Fruit fly (Drosophila melanogaster) whole organism, embryonic: Measurements from ENCODE around the gene Hip14.

Experiments used
- CG10267 ChIP-seq: fragments of 200-800 bp; sonication (Bioruptor generic); optimal IDR thresholded peaks from 2 replicates; lab custom pipeline; 2018; ENCODE audit warnings: missing biosample characterization, mild to moderate bottlenecking, missing genetic modification characterization, moderate library complexity
- CG11093 ChIP-seq: fragments of 200-800 bp; sonication (Bioruptor generic); IDR thresholded peaks from 3 replicates; pipeline ENCODE4 v1.3.6; 2022; ENCODE audit warnings: missing biosample characterization, missing genetic modification characterization
- CG11696 ChIP-seq: fragments of 200-800 bp; sonication (Bioruptor generic); IDR thresholded peaks from 2 replicates; pipeline ENCODE4 v1.3.6; 2022; ENCODE audit warnings: missing biosample characterization, missing genetic modification characterization
- CG12104 ChIP-seq: fragments of 200-800 bp; sonication (Bioruptor generic); optimal IDR thresholded peaks from 3 replicates; lab custom pipeline; 2016; ENCODE audit warnings: missing biosample characterization, missing genetic modification characterization
- CG12391 ChIP-seq: fragments of 200-800 bp; sonication (Bioruptor generic); optimal IDR thresholded peaks from 3 replicates; lab custom pipeline; 2018; ENCODE audit warnings: missing biosample characterization, mild to moderate bottlenecking, missing genetic modification characterization, moderate library complexity
- CG13287 ChIP-seq: fragments of 200-800 bp; sonication (Bioruptor generic); IDR thresholded peaks from 2 replicates; pipeline ENCODE4 v1.3.6; 2022; ENCODE audit warnings: missing biosample characterization, missing genetic modification characterization; ENCODE audit not compliant: partially characterized antibody
- CG14050 ChIP-seq: fragments of 200-800 bp; sonication (Bioruptor generic); IDR thresholded peaks from 3 replicates; pipeline ENCODE4 v1.3.6; 2022; ENCODE audit warnings: missing biosample characterization, missing genetic modification characterization
- CG15011 ChIP-seq: fragments of 200-800 bp; sonication (Bioruptor generic); optimal IDR thresholded peaks from 3 replicates; lab custom pipeline; 2018; ENCODE audit warnings: missing biosample characterization, mild to moderate bottlenecking, missing genetic modification characterization
- CG15479 ChIP-seq: fragments of 200-800 bp; sonication (Bioruptor generic); optimal IDR thresholded peaks from 3 replicates; lab custom pipeline; 2019; ENCODE audit warnings: missing biosample characterization, mild to moderate bottlenecking, missing genetic modification characterization, moderate library complexity
- CG17361 ChIP-seq: fragments of 200-800 bp; sonication (Bioruptor generic); IDR thresholded peaks from 3 replicates; pipeline ENCODE4 v1.3.6; 2022; ENCODE audit warnings: missing biosample characterization, missing genetic modification characterization
- CG17612 ChIP-seq: fragments of 200-800 bp; sonication (Bioruptor generic); IDR thresholded peaks from 2 replicates; pipeline ENCODE4 v1.3.6; 2022; ENCODE audit warnings: missing biosample characterization, missing genetic modification characterization
- CG18262 ChIP-seq: fragments of 200-800 bp; optimal IDR thresholded peaks from 3 replicates; lab custom pipeline; 2019; ENCODE audit warnings: missing biosample characterization, mild to moderate bottlenecking, missing genetic modification characterization, moderate library complexity
- CG1832 ChIP-seq: fragments of 200-800 bp; sonication (Bioruptor generic); optimal IDR thresholded peaks from 2 replicates; lab custom pipeline; 2017; ENCODE audit warnings: missing biosample characterization, mild to moderate bottlenecking, missing genetic modification characterization, inconsistent platforms
- CG18619 ChIP-seq: fragments of 200-800 bp; sonication (Bioruptor generic); optimal IDR thresholded peaks from 3 replicates; lab custom pipeline; 2017; ENCODE audit warnings: missing biosample characterization, mild to moderate bottlenecking, missing genetic modification characterization
- CG31441 ChIP-seq: fragments of 200-800 bp; sonication (Bioruptor generic); IDR thresholded peaks from 2 replicates; pipeline ENCODE4 v1.3.6; 2022; ENCODE audit warnings: missing biosample characterization, missing genetic modification characterization
- CG3726 ChIP-seq: fragments of 200-800 bp; sonication (Bioruptor generic); IDR thresholded peaks from 3 replicates; pipeline ENCODE4, ENCODE4 v1.3.6; 2022; ENCODE audit warnings: missing biosample characterization, missing genetic modification characterization
- CG4820 ChIP-seq: fragments of 200-800 bp; sonication (Bioruptor generic); optimal IDR thresholded peaks from 3 replicates; lab custom pipeline; 2016; ENCODE audit warnings: missing biosample characterization, missing genetic modification characterization
- CG7372 ChIP-seq: fragments of 200-800 bp; sonication (Bioruptor generic); IDR thresholded peaks from 2 replicates; pipeline ENCODE4 v1.3.6; 2022; ENCODE audit warnings: missing biosample characterization, missing genetic modification characterization
- CG7928 ChIP-seq: fragments of 200-800 bp; sonication (Bioruptor generic); optimal IDR thresholded peaks from 2 replicates; lab custom pipeline; 2017; ENCODE audit warnings: missing biosample characterization, mild to moderate bottlenecking, missing genetic modification characterization
- CG8281 ChIP-seq: fragments of 200-800 bp; sonication (Bioruptor generic); optimal IDR thresholded peaks from 2 replicates; lab custom pipeline; 2018; ENCODE audit warnings: missing biosample characterization, mild to moderate bottlenecking, missing genetic modification characterization, moderate library complexity
- CG9215 ChIP-seq: fragments of 200-800 bp; sonication (Bioruptor generic); IDR thresholded peaks from 2 replicates; pipeline ENCODE4 v1.3.6; 2022; ENCODE audit warnings: missing biosample characterization, missing genetic modification characterization
- CoRest ChIP-seq: fragments of 200-800 bp; sonication (Bioruptor generic); optimal IDR thresholded peaks from 3 replicates; lab custom pipeline; 2018; ENCODE audit warnings: missing biosample characterization, mild to moderate bottlenecking, missing genetic modification characterization, moderate library complexity
- Dbx ChIP-seq: fragments of 200-800 bp; sonication (Bioruptor generic); IDR thresholded peaks from 3 replicates; pipeline ENCODE4 v1.3.6; 2022; ENCODE audit warnings: missing biosample characterization, missing genetic modification characterization
- Ets65A ChIP-seq: fragments of 200-800 bp; sonication (Bioruptor generic); peaks from one replicate; lab custom pipeline; 2016; ENCODE audit warnings: missing biosample characterization, missing genetic modification characterization
- Gug ChIP-seq: fragments of 200-800 bp; sonication (Bioruptor generic); IDR thresholded peaks from 4 replicates; pipeline ENCODE4 v1.3.6; 2022; ENCODE audit warnings: missing biosample characterization, missing genetic modification characterization
- H15 ChIP-seq: fragments of 200-800 bp; sonication (Bioruptor generic); IDR thresholded peaks from 3 replicates; pipeline ENCODE4 v1.3.6; 2022; ENCODE audit warnings: missing biosample characterization, missing genetic modification characterization
- H2.0 ChIP-seq: fragments of 200-800 bp; sonication (Bioruptor generic); IDR thresholded peaks from 2 replicates; pipeline ENCODE4 v1.3.6; 2022; ENCODE audit warnings: missing biosample characterization, missing genetic modification characterization
- Hey ChIP-seq: fragments of 200-800 bp; sonication (Bioruptor generic); optimal IDR thresholded peaks from 3 replicates; lab custom pipeline; 2018; ENCODE audit warnings: missing biosample characterization, mild to moderate bottlenecking, missing genetic modification characterization
- HmgD ChIP-seq: fragments of 200-800 bp; sonication (Bioruptor generic); optimal IDR thresholded peaks from 3 replicates; lab custom pipeline; 2016; ENCODE audit warnings: missing biosample characterization, missing genetic modification characterization
- NC2α ChIP-seq: fragments of 200-800 bp; sonication (Bioruptor generic); optimal IDR thresholded peaks from 2 replicates; lab custom pipeline; 2016; ENCODE audit warnings: missing biosample characterization, missing genetic modification characterization
- NFAT ChIP-seq: fragments of 200-800 bp; sonication (Bioruptor generic); IDR thresholded peaks from 2 replicates; pipeline ENCODE4 v1.3.6; 2022; ENCODE audit warnings: missing biosample characterization, missing genetic modification characterization
- Neu2 ChIP-seq: fragments of 200-800 bp; sonication (Bioruptor generic); optimal IDR thresholded peaks from 3 replicates; lab custom pipeline; 2016; ENCODE audit warnings: missing biosample characterization, missing genetic modification characterization, borderline replicate concordance
- Sox102F ChIP-seq: fragments of 200-800 bp; sonication (Bioruptor generic); optimal IDR thresholded peaks from 2 replicates; lab custom pipeline; 2018; ENCODE audit warnings: missing biosample characterization, mild to moderate bottlenecking, missing genetic modification characterization, moderate library complexity
- Vsx1 ChIP-seq: fragments of 200-800 bp; sonication (Bioruptor generic); optimal IDR thresholded peaks from 2 replicates; lab custom pipeline; 2017; ENCODE audit warnings: missing biosample characterization, mild to moderate bottlenecking, missing genetic modification characterization, missing genetic modification reagents
- aop ChIP-seq: fragments of 200-800 bp; sonication (Bioruptor generic); IDR thresholded peaks from 2 replicates; pipeline ENCODE4 v1.3.6; 2022; ENCODE audit warnings: missing biosample characterization, missing genetic modification characterization
- chinmo ChIP-seq: fragments of 200-800 bp; sonication (Bioruptor generic); IDR thresholded peaks from 4 replicates; pipeline ENCODE4 v1.3.6; 2022; ENCODE audit warnings: missing biosample characterization, missing genetic modification characterization; ENCODE audit not compliant: partially characterized antibody
- danr ChIP-seq: fragments of 200-800 bp; sonication (Bioruptor generic); IDR thresholded peaks from 2 replicates; pipeline ENCODE4 v1.3.6; 2022; ENCODE audit warnings: missing biosample characterization, missing genetic modification characterization
- gem ChIP-seq: fragments of 200-800 bp; sonication (Bioruptor generic); optimal IDR thresholded peaks from 2 replicates; lab custom pipeline; 2019; ENCODE audit warnings: missing biosample characterization, mild to moderate bottlenecking, missing genetic modification characterization, moderate library complexity
- grn ChIP-seq: fragments of 200-800 bp; sonication (Bioruptor generic); optimal IDR thresholded peaks from 3 replicates; lab custom pipeline; 2017; ENCODE audit warnings: missing biosample characterization, missing genetic modification characterization
- h ChIP-seq: fragments of >200 bp; optimal IDR thresholded peaks from 2 replicates; lab custom pipeline; 2017
- ken ChIP-seq: fragments of 200-800 bp; sonication (Bioruptor generic); IDR thresholded peaks from 3 replicates; pipeline ENCODE4 v1.3.6; 2022; ENCODE audit warnings: missing biosample characterization, missing genetic modification characterization
- sc ChIP-seq, 3 experiments: fragments of >200 bp in 2 of 3; fragments of 200-800 bp in 1 of 3; sonication (Bioruptor generic) in 1 of 3; optimal IDR thresholded peaks; 2 replicates in 2 of 3; 3 replicates in 1 of 3; lab custom pipeline; 2017; ENCODE audit warnings: mild to moderate bottlenecking in 1 of 3, missing biosample characterization in 1 of 3, missing genetic modification characterization in 1 of 3, missing genetic modification reagents in 1 of 3
- slou ChIP-seq: fragments of 200-800 bp; sonication (Bioruptor generic); optimal IDR thresholded peaks from 3 replicates; lab custom pipeline; 2016; ENCODE audit warnings: missing biosample characterization, missing genetic modification characterization
- so ChIP-seq: fragments of 200-800 bp; sonication (Bioruptor generic); IDR thresholded peaks from 3 replicates; pipeline ENCODE4 v1.3.6; 2022; ENCODE audit warnings: missing biosample characterization, missing genetic modification characterization
- sqz ChIP-seq: fragments of 200-800 bp; sonication (Bioruptor generic); optimal IDR thresholded peaks from 3 replicates; lab custom pipeline; 2018; ENCODE audit warnings: missing biosample characterization, mild to moderate bottlenecking, missing genetic modification characterization
- sr ChIP-seq: fragments of 200-800 bp; sonication (Bioruptor generic); IDR thresholded peaks from 3 replicates; pipeline ENCODE4 v1.3.6; 2022; ENCODE audit warnings: missing biosample characterization, missing genetic modification characterization
- tll ChIP-seq, 2 experiments: fragments of 200-800 bp in 1 of 2; fragments of >200 bp in 1 of 2; sonication (Bioruptor generic) in 1 of 2; optimal IDR thresholded peaks; 2 replicates each; lab custom pipeline; 2017 to 2019; ENCODE audit warnings: missing biosample characterization in 2 of 2, missing genetic modification characterization in 2 of 2, mild to moderate bottlenecking in 1 of 2, moderate library complexity in 1 of 2
- unc-4 ChIP-seq: fragments of 200-800 bp; sonication (Bioruptor generic); IDR thresholded peaks from 2 replicates; pipeline ENCODE4 v1.3.6; 2022; ENCODE audit warnings: missing biosample characterization, missing genetic modification characterization; ENCODE audit not compliant: partially characterized antibody
- wdn ChIP-seq: fragments of 200-800 bp; sonication (Bioruptor generic); IDR thresholded peaks from 2 replicates; pipeline ENCODE4 v1.3.6; 2022; ENCODE audit warnings: missing biosample characterization, missing genetic modification characterization

Gene Hip14

DNA sequence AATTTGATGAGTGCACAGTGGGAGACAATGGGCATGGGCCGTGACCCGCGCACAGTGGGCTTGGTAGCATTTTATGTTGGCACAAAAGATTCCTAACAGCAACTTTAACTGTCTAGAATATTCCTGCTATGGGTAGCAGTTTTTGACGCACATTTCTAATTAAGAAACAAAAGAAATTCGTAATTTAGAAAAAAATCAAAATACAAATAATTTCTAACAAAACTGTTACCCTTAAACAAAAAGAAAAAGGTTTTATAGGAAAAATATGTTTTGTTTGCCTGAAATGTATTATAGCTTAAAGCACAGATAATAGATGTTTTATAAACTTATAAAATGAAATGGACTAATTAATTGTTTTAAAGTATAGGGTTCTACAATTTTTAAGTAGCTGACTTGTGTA, 28.9 kb downstream of the Hip14 start (continued):
- TF ChIP-seq CG14050 (GFP tag; lab: Robert Waterston, UW), result no peak
- TF ChIP-seq NC2α (GFP tag; lab: Kevin White, UChicago), result no peak
- TF ChIP-seq H15 (GFP tag; lab: Robert Waterston, UW), result no peak
- TF ChIP-seq CoRest (tag; lab: Kevin White, UChicago), result no peak
- TF ChIP-seq CG18262 (tag; lab: Kevin White, UChicago), result peak; percentile 54
- no peak for TF ChIP-seq CG11696 (GFP tag; lab: Robert Waterston, UW)
- TF ChIP-seq CG31441 (GFP tag; lab: Robert Waterston, UW), result 0 out of 2 replicates have a peak, but pooled peaks have one; percentile 16
- no peak for TF ChIP-seq Sox102F (GFP tag; lab: Kevin White, UChicago)
- 0 out of 4 replicates have a peak, but pooled peaks have one; percentile 12 for TF ChIP-seq Gug (GFP tag; lab: Robert Waterston, UW)
- no peak for TF ChIP-seq unc-4 (GFP tag; lab: Robert Waterston, UW)
- TF ChIP-seq gem, result peak; percentile 16
- no peak for TF ChIP-seq HmgD (GFP tag; lab: Kevin White, UChicago)
- no peak for TF ChIP-seq Dbx
- no peak for TF ChIP-seq CG7928 (GFP tag; lab: Kevin White, UChicago)
- no peak for TF ChIP-seq ken
- no peak for TF ChIP-seq Neu2 (GFP tag; lab: Kevin White, UChicago)
- peak; percentile 14 for TF ChIP-seq CG12391 (tag; lab: Kevin White, UChicago)
- TF ChIP-seq NFAT, result no peak
- no peak for TF ChIP-seq CG13287 (GFP tag; lab: Robert Waterston, UW)
- TF ChIP-seq Vsx1 (GFP tag; lab: Kevin White, UChicago), result no peak
- TF ChIP-seq Hey (tag; lab: Kevin White, UChicago), result no peak
- TF ChIP-seq CG17361 (GFP tag; lab: Robert Waterston, UW), result peak; percentile 70; the same call in 2 of the 3 replicates
- no peak for TF ChIP-seq sc (optimal IDR thresholded peaks at IDR 0.05; lab: Kevin White, UChicago)
- TF ChIP-seq sc (GFP tag; optimal IDR thresholded peaks at IDR 0.05; lab: Kevin White, UChicago), result no peak
- TF ChIP-seq CG18619 (GFP tag; lab: Kevin White, UChicago), result no peak
- TF ChIP-seq CG11093 (GFP tag; lab: Robert Waterston, UW), result no peak
- peak; percentile 46 for TF ChIP-seq CG10267
- TF ChIP-seq CG17612 (GFP tag; lab: Robert Waterston, UW), result no peak
- TF ChIP-seq CG9215 (GFP tag; lab: Robert Waterston, UW), result no peak
- no peak for TF ChIP-seq slou (GFP tag; lab: Kevin White, UChicago)
- TF ChIP-seq CG1832 (GFP tag; lab: Kevin White, UChicago), result no peak
- no peak for TF ChIP-seq grn (GFP tag; lab: Kevin White, UChicago)
- TF ChIP-seq CG7372 (GFP tag; lab: Robert Waterston, UW), result no peak

DNA sequence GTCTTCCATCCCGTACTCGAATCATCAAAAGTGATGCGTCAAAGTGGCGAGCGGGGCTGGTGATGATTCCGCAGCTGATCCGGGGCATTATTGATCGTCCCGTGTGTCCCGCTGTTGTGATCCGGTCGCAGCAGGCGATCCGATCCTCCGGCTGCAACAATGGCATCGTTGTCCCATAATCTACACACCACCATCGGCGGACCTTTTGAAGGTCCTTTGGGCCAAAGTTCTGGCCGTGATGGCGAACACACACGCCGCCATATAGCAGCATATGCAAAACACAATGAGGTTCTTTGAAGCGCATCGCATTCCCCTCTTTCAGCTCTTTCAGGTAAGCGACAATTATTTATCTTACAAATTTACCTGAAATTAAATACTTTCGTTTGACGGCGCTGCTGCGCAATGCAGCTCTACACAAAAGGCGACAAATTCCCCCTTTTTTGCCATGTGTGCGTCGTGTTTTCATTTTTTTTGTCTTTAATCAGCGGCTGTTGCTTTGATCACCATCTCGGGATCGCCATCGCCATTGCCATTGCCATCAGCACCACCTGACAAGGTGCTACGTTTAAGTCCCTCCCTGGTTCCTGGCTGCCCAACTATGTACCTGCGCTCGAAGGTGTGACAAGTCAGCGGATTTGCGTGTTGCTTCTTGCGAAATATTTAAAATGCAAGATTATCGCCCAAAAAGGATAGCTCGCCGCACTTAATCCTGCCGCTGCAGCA, 29.7 kb downstream of the Hip14 start:
- TF ChIP-seq CG15011 (GFP tag; lab: Kevin White, UChicago) (no peak), aop (no peak), wdn (no peak), danr (no peak), tll (GFP tag; optimal IDR thresholded peaks at IDR 0.05; lab: Kevin White, UChicago) (peak in 1 of 2 experiments; percentile 85), H2.0 (no peak), CG4820 (GFP tag; lab: Kevin White, UChicago) (no peak), so (GFP tag; lab: Robert Waterston, UW) (no peak), Ets65A (peak; percentile 3), chinmo (no peak), ken (no peak), h (lab: Kevin White, UChicago) (no peak), CG12104 (no peak), CG3726 (GFP tag; lab: Robert Waterston, UW) (no peak), CG17361 (GFP tag; lab: Robert Waterston, UW) (no peak), sr (GFP tag; lab: Robert Waterston, UW) (no peak), CG8281 (tag; lab: Kevin White, UChicago) (no peak), CG15479 (GFP tag; lab: Kevin White, UChicago) (peak; percentile 77), sqz (GFP tag; lab: Kevin White, UChicago) (no peak)
